Fruit fly (Drosophila melanogaster): ENCODE measurements around the gene nmo.
A peak's percentile ranks its signal among the peaks of the same experiment; 100 is the strongest.

The nmo gene

dm6 chr3L:8043622-8044021, 64.8 kb downstream of the nmo start:
- TF ChIP-seq CG8478 (optimal IDR thresholded peaks at IDR 0.05) = no peak
- no peak for TF ChIP-seq CTCF (optimal IDR thresholded peaks at IDR 0.05)

DNA sequence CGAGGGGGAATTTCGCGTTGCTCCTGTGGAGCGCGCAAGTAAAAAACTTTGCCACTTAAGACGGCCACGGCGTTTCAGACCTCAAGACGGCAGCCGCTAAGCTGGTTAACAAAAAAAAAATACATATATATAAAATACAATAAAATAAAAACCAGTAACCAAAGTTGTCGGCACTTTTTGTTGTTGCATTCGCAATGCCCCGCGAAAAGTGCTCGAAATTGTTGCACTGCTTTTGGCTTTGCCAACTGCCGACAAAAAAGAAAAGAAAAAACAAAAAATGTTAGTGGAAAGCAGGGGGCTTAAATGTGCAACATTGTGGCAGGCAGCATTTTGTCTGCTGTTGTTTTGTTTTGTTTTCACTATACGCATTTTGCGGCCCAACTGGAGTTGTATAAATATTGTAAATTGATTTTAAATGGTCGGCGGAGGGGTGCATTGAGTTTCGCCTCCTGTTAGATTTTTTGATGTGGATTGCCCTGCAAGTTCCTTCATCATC, 66.1 kb downstream of the nmo start:
- TF ChIP-seq CTCF (optimal IDR thresholded peaks at IDR 0.05) = no peak
- TF ChIP-seq CG8478 (optimal IDR thresholded peaks at IDR 0.05) = no peak

- no peak for TF ChIP-seq CG8478 (optimal IDR thresholded peaks at IDR 0.05)
- TF ChIP-seq CTCF (optimal IDR thresholded peaks at IDR 0.05) = no peak
Measured at dm6 chr3L:8056325-8056724, 77.5 kb downstream of the nmo start.

DNA sequence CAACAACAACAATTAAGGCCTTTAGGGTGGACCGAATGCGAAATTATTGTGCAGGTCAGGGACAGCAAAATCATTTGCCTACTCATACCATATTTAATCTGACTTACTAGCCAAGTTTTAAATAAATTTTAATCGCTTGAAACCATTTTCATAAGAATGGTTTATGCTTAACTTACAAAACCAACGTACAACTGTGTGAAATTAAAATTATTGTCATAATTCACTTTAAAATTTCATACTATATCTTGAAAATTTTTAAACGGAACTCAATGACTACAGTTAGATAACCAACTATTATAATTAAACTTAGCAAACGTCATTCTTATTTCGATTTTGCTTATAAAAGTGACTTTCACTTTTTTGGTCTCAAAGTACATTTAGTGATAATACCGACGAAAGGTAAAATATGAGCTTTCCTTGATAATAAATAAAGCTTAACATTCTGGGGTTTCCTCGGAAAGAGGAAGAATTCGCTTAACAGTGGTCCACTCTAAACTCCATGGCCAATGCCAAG, 78.0 kb downstream of the nmo start:
- no peak for TF ChIP-seq CG8478 (optimal IDR thresholded peaks at IDR 0.05)
- no peak for TF ChIP-seq CTCF (optimal IDR thresholded peaks at IDR 0.05)

dm6 chr3L:8057423-8057822, 78.6 kb downstream of the nmo start:
- TF ChIP-seq CTCF (optimal IDR thresholded peaks at IDR 0.05) = no peak
- TF ChIP-seq CG8478 (optimal IDR thresholded peaks at IDR 0.05) = no peak

DNA sequence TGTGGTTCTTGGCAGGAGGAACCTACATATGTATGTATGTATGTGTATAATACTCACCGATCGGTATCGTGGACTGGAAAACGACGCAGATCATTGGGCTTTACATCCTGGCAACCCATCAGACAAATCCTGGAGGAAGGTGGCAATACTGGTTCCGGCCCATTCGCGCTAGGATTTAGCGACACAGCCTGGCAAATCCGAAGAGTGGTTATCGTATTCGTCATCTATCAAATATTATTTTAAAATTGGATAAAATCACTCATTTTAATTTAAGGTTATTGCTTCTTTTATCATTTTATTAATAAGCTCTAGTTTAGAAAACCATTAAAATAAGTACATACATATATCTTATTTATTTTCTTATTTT, 79.0 kb downstream of the nmo start:
- TF ChIP-seq CG8478 (optimal IDR thresholded peaks at IDR 0.05) (no peak), CTCF (optimal IDR thresholded peaks at IDR 0.05) (no peak)

- TF ChIP-seq CG8478 (optimal IDR thresholded peaks at IDR 0.05) (no peak), CTCF (optimal IDR thresholded peaks at IDR 0.05) (no peak)
Measured at dm6 chr3L:8058190-8058997, 79.5 kb downstream of the nmo start, which contains the start of gene bip1. bip1 (minus strand) TSS chr3L:8058713.

DNA sequence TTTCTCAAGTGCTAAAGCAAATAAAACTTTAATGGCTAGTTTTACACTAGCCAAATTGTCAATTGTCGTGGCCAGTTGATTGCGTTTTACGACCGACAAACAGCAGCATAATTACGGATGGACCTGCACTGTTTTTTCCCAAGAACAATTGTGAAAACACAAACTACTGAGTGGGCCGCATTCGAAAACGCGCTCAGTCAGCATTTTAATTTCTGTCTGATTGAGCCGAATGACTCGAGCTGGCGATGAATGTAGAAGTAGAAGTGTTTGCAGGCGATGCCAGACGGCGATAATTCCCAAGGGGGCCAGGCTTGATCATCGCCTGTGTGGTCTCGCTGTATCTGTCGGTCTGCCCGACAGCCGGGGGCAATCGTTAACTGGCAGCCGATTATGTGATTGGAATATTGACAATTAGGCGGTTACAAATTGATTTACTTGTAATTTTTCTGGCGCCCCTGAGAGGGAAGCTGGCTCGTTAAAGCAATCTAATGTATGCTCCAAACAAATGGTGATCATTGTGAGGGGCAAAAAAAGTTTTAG, 80.9 kb downstream of the nmo start:
- TF ChIP-seq CG8478 (optimal IDR thresholded peaks at IDR 0.05) (no peak), CTCF (optimal IDR thresholded peaks at IDR 0.05) (no peak)

DNA sequence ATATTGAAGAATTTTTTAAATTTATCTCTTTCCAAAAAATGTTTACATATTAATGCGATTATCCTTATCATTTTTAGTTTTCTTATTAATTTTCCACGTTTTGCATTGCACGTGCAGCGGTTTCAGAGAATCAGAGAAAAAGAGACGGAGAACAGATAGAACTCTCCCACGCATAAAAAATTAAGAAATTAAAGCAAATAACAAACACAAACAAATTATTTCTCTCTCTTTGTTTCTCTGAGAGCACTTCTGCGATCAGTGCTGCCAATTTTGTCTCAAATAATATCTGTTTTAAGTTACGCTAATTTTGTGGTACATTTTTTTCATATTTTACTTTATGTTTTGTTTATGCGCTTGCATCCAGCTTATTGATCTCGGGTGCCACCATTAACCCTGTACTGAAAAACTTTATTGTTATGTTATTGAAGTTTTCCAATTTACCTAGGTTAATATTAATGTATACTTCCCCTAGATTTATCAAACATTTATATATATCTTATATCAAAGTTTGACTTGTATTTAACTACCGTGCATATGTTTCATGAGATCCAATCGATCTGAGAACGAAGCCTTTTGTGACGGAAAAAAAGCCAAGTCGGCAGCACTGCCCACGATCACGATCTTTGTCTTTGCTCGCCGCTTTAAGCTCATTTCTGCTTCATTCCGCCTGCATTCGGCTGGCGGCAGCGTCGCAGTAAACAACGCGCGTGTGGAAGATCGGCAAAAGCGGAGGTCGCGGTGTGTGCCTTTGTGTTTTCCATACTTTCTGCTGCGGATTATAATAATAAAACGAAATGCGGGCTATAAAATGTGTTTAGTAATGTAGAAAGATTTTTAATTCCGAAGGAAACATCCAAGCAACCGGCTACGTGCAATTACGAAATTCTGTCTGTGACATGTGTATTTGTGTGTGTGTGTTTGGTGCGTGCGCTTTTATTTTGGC, 84.6 kb downstream of the nmo start, which contains the start of gene Sarm:
TSS of gene Sarm (plus strand) at position 661 of the 943 bp plus-strand sequence.
- no peak for TF ChIP-seq CTCF (optimal IDR thresholded peaks at IDR 0.05)
- peak; percentile 4 for TF ChIP-seq CG8478 (optimal IDR thresholded peaks at IDR 0.05)

dm6 chr3L:8065575-8066410, 86.9 kb downstream of the nmo start:
- TF ChIP-seq CG8478 (optimal IDR thresholded peaks at IDR 0.05) (no peak), CTCF (optimal IDR thresholded peaks at IDR 0.05) (no peak)

DNA sequence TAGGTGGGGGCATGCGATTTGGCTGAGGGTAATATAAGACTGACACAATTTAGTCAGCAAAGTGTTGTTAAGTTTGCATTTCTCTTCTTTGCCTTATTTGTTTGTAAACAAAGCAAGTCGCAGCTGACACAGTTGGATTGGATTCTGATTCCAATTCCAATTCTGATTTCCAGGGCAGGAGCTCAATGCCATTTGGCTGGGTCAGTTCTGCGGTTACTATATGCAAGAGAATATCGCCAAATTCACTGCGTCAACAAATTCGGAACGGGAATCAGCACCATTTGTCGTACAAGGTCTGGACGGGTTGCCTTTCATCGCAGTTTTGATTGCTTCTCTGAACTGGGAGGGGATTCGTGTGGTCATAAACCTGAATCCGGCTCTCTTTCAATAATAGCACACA, 88.6 kb downstream of the nmo start:
- TF ChIP-seq CTCF (optimal IDR thresholded peaks at IDR 0.05) (no peak), CG8478 (optimal IDR thresholded peaks at IDR 0.05) (no peak)

DNA sequence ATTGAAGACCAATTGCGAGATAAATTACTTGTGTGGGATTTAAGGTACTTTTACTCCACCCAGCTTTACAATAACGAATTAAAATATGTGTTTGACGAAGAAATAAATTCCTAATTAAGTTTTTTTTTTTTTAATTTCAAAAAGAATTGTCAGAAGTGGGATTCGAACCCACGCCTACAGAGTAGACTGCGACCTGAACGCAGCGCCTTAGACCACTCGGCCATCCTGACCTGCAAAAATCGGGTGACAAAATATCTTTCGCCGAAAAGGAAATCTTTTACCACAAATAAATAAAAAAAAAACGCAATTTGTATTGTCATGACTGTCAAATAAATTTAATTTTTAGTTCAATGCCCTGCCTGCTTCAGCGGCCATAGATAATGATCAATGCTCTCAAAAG, 89.2 kb downstream of the nmo start:
- TF ChIP-seq CG8478 (optimal IDR thresholded peaks at IDR 0.05) (no peak), CTCF (optimal IDR thresholded peaks at IDR 0.05) (no peak)

DNA sequence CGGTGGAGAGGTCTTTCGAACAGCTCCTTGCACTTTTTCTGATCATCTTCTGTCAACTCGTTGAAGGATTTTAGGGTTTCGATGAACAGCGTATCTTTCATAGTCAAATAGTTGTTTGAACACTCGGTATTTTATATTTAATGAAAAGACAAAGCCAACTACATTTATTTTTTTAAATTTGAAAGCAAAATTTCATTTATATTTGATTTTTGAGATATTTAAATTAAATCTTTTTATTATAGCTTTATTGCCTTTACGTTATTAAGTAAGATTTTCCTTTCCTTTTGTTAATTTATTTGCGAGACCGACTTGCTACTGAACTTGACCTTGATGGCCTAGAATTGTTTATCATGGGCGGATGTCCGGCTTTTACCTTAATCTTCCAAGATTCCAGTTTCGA, 90.3 kb downstream of the nmo start, which contains the start of gene CG42590:
TSS of gene CG42590 (minus strand) at position 101 of the 400 bp plus-strand sequence.
- TF ChIP-seq CG8478 (optimal IDR thresholded peaks at IDR 0.05) = no peak
- no peak for TF ChIP-seq CTCF (optimal IDR thresholded peaks at IDR 0.05)

DNA sequence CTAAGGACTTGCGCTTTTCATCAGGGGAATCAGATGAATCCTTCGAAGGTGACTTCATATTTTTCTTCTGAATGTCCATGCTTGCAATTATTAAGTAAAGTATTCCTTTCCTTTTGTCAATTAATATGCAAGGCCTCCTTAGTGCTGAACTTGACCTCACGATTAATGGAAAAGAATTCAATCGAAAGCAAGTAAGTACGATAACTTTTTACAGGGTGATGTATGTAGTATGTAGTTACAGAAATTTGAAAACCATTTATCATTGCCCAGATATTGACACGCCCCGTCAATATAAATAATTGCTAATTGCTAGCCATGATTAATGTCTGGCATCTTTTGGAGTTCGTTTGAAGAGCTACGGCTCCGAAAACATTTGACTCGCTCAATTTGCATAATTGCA, 91.0 kb downstream of the nmo start, which contains the start of gene CG42591:
TSS of gene CG42591 (minus strand) at position 101 of the 400 bp plus-strand sequence.
- TF ChIP-seq CTCF (optimal IDR thresholded peaks at IDR 0.05) (no peak), CG8478 (optimal IDR thresholded peaks at IDR 0.05) (no peak)
